Fruit fly (Drosophila melanogaster) whole organism, embryonic: ENCODE measurements around the gene CG10301.

Experiments
- Abd-B ChIP-seq: fragments of 200-800 bp; sonication (Bioruptor generic); optimal IDR thresholded peaks from 2 replicates; lab custom pipeline; 2018; ENCODE audit warnings: missing biosample characterization, mild to moderate bottlenecking, missing genetic modification characterization, moderate library complexity
- B-H2 ChIP-seq: fragments of 200-800 bp; sonication (Bioruptor generic); optimal IDR thresholded peaks from 2 replicates; lab custom pipeline; 2018; ENCODE audit warnings: missing biosample characterization, mild to moderate bottlenecking, missing genetic modification characterization
- C15 ChIP-seq: fragments of 200-800 bp; sonication (Bioruptor generic); IDR thresholded peaks from 3 replicates; pipeline ENCODE4 v1.3.6; 2022; ENCODE audit warnings: missing biosample characterization, missing genetic modification characterization
- CG11504 ChIP-seq: fragments of 200-800 bp; sonication (Bioruptor generic); optimal IDR thresholded peaks from 3 replicates; lab custom pipeline; 2019; ENCODE audit warnings: missing biosample characterization, mild to moderate bottlenecking, missing genetic modification characterization, moderate library complexity
- CG12071 ChIP-seq: fragments of 200-800 bp; sonication (Bioruptor generic); optimal IDR thresholded peaks from 3 replicates; lab custom pipeline; 2018; ENCODE audit warnings: missing biosample characterization, mild to moderate bottlenecking, missing genetic modification characterization
- CG13624 ChIP-seq: fragments of 200-800 bp; sonication (Bioruptor generic); optimal IDR thresholded peaks from 2 replicates; lab custom pipeline; 2016; ENCODE audit warnings: missing biosample characterization, missing genetic modification characterization
- CG14710 ChIP-seq: fragments of 200-800 bp; sonication (Bioruptor generic); optimal IDR thresholded peaks from 3 replicates; lab custom pipeline; 2019; ENCODE audit warnings: missing biosample characterization, mild to moderate bottlenecking, missing genetic modification characterization, moderate library complexity
- CG1529 ChIP-seq: fragments of 200-800 bp; sonication (Bioruptor generic); optimal IDR thresholded peaks from 3 replicates; lab custom pipeline; 2018; ENCODE audit warnings: missing biosample characterization, missing genetic modification characterization
- CG15479 ChIP-seq: fragments of 200-800 bp; sonication (Bioruptor generic); optimal IDR thresholded peaks from 3 replicates; lab custom pipeline; 2019; ENCODE audit warnings: missing biosample characterization, mild to moderate bottlenecking, missing genetic modification characterization, moderate library complexity
- CG15696 ChIP-seq: fragments of 200-800 bp; sonication (Bioruptor generic); optimal IDR thresholded peaks from 2 replicates; lab custom pipeline; 2019; ENCODE audit warnings: missing biosample characterization, mild to moderate bottlenecking, missing genetic modification characterization, moderate library complexity
- CG1832 ChIP-seq: fragments of 200-800 bp; sonication (Bioruptor generic); optimal IDR thresholded peaks from 2 replicates; lab custom pipeline; 2017; ENCODE audit warnings: missing biosample characterization, mild to moderate bottlenecking, missing genetic modification characterization, inconsistent platforms
- CG2712 ChIP-seq: fragments of 200-800 bp; optimal IDR thresholded peaks from 3 replicates; lab custom pipeline; 2019; ENCODE audit warnings: missing biosample characterization, mild to moderate bottlenecking, missing genetic modification characterization, moderate library complexity
- CG2875 ChIP-seq: fragments of 200-800 bp; sonication (Bioruptor generic); optimal IDR thresholded peaks from 2 replicates; lab custom pipeline; 2017; ENCODE audit warnings: missing biosample characterization, mild to moderate bottlenecking, missing genetic modification characterization, missing genetic modification reagents
- CG3065 ChIP-seq: fragments of 200-800 bp; sonication (Bioruptor generic); optimal IDR thresholded peaks from 2 replicates; lab custom pipeline; 2016; ENCODE audit warnings: missing biosample characterization, missing genetic modification characterization
- CG31441 ChIP-seq: fragments of 200-800 bp; sonication (Bioruptor generic); IDR thresholded peaks from 2 replicates; pipeline ENCODE4 v1.3.6; 2022; ENCODE audit warnings: missing biosample characterization, missing genetic modification characterization
- CG32767 ChIP-seq: fragments of 200-800 bp; sonication (Bioruptor generic); IDR thresholded peaks from 2 replicates; pipeline ENCODE4 v1.3.6; 2022; ENCODE audit warnings: missing biosample characterization, missing genetic modification characterization
- CG3281 ChIP-seq: fragments of 200-800 bp; sonication (Bioruptor generic); optimal IDR thresholded peaks from 3 replicates; lab custom pipeline; 2017; ENCODE audit warnings: missing biosample characterization, mild to moderate bottlenecking, missing genetic modification characterization
- CG33213 ChIP-seq: fragments of 200-800 bp; sonication (Bioruptor generic); optimal IDR thresholded peaks from 3 replicates; lab custom pipeline; 2016; ENCODE audit warnings: missing biosample characterization, missing genetic modification characterization
- CG4282 ChIP-seq: fragments of 200-800 bp; sonication (Bioruptor generic); optimal IDR thresholded peaks from 2 replicates; lab custom pipeline; 2016; ENCODE audit warnings: missing biosample characterization, missing genetic modification characterization
- CG5180 ChIP-seq: fragments of 200-800 bp; sonication (Bioruptor generic); optimal IDR thresholded peaks from 3 replicates; lab custom pipeline; 2017; ENCODE audit warnings: missing biosample characterization, missing genetic modification characterization, mild to moderate bottlenecking, moderate library complexity, missing genetic modification reagents
- CG7357 ChIP-seq: fragments of 200-800 bp; sonication (Bioruptor generic); IDR thresholded peaks from 3 replicates; pipeline ENCODE4 v1.3.6; 2022; ENCODE audit warnings: missing biosample characterization, missing genetic modification characterization
- CG7987 ChIP-seq: fragments of 200-800 bp; sonication (Bioruptor generic); optimal IDR thresholded peaks from 2 replicates; lab custom pipeline; 2018; ENCODE audit warnings: missing biosample characterization, mild to moderate bottlenecking, missing genetic modification characterization, moderate library complexity
- CG8281 ChIP-seq: fragments of 200-800 bp; sonication (Bioruptor generic); optimal IDR thresholded peaks from 2 replicates; lab custom pipeline; 2018; ENCODE audit warnings: missing biosample characterization, mild to moderate bottlenecking, missing genetic modification characterization, moderate library complexity
- Fer3 ChIP-seq: fragments of 200-800 bp; sonication (Bioruptor generic); optimal IDR thresholded peaks from 2 replicates; lab custom pipeline; 2018; ENCODE audit warnings: missing biosample characterization, mild to moderate bottlenecking, missing genetic modification characterization, moderate library complexity
- HLH54F ChIP-seq: fragments of 200-800 bp; sonication (Bioruptor generic); optimal IDR thresholded peaks from 3 replicates; lab custom pipeline; 2016; ENCODE audit warnings: missing biosample characterization, missing genetic modification characterization
- Hey ChIP-seq: fragments of 200-800 bp; sonication (Bioruptor generic); optimal IDR thresholded peaks from 3 replicates; lab custom pipeline; 2018; ENCODE audit warnings: missing biosample characterization, mild to moderate bottlenecking, missing genetic modification characterization
- Kr ChIP-seq: fragments of 200-800 bp; sonication (Bioruptor generic); optimal IDR thresholded peaks from 2 replicates; lab custom pipeline; 2017; ENCODE audit warnings: missing biosample characterization, mild to moderate bottlenecking, missing genetic modification characterization
- NfI ChIP-seq: fragments of 200-800 bp; sonication (Bioruptor generic); optimal IDR thresholded peaks from 3 replicates; lab custom pipeline; 2018; ENCODE audit warnings: missing biosample characterization, mild to moderate bottlenecking, missing genetic modification characterization, moderate library complexity
- Opbp ChIP-seq: fragments of 200-800 bp; sonication (Bioruptor generic); IDR thresholded peaks from 3 replicates; pipeline ENCODE4 v1.3.6; 2022; ENCODE audit warnings: missing biosample characterization, missing genetic modification characterization; ENCODE audit not compliant: partially characterized antibody
- Pdp1 ChIP-seq, 2 experiments: fragments of 200-800 bp; sonication (Bioruptor generic); optimal IDR thresholded peaks; 3 replicates each; lab custom pipeline; 2016; ENCODE audit warnings: missing biosample characterization in 2 of 2, missing genetic modification characterization in 2 of 2, mild to moderate bottlenecking in 1 of 2, moderate library complexity in 1 of 2
- Trl ChIP-seq, 3 experiments: fragments of >200 bp in 2 of 3; fragments of 200-800 bp in 1 of 3; sonication (Bioruptor generic) in 1 of 3; optimal IDR thresholded peaks; 2 replicates in 1 of 3; 3 replicates in 2 of 3; lab custom pipeline; 2016 to 2017; ENCODE audit warnings: missing biosample characterization in 1 of 3, missing genetic modification characterization in 1 of 3
- bbx ChIP-seq: fragments of 200-800 bp; sonication (Bioruptor generic); IDR thresholded peaks from 2 replicates; pipeline ENCODE4 v1.3.6; 2022; ENCODE audit warnings: missing biosample characterization, missing genetic modification characterization; ENCODE audit not compliant: partially characterized antibody
- cato ChIP-seq: fragments of 200-800 bp; sonication (Bioruptor generic); optimal IDR thresholded peaks from 2 replicates; lab custom pipeline; 2016; ENCODE audit warnings: missing biosample characterization, missing genetic modification characterization, borderline replicate concordance
- ci ChIP-seq: fragments of 200-800 bp; sonication (Bioruptor generic); IDR thresholded peaks from 3 replicates; pipeline ENCODE4 v1.3.6; 2022; ENCODE audit warnings: missing biosample characterization, missing genetic modification characterization
- corto ChIP-seq: fragments of 200-800 bp; sonication (Bioruptor generic); optimal IDR thresholded peaks from 2 replicates; lab custom pipeline; 2016; ENCODE audit warnings: missing biosample characterization, mild to moderate bottlenecking, missing genetic modification characterization, moderate library complexity
- gfzf ChIP-seq: fragments of 200-800 bp; sonication (Bioruptor generic); optimal IDR thresholded peaks from 2 replicates; lab custom pipeline; 2016; ENCODE audit warnings: missing biosample characterization, mild to moderate bottlenecking, missing genetic modification characterization, moderate library complexity
- grau ChIP-seq: fragments of 200-800 bp; optimal IDR thresholded peaks from 3 replicates; lab custom pipeline; 2019; ENCODE audit warnings: missing biosample characterization, mild to moderate bottlenecking, missing genetic modification characterization, moderate library complexity
- hth ChIP-seq: fragments of >200 bp; optimal IDR thresholded peaks from 2 replicates; lab custom pipeline; 2017; ENCODE audit warnings: inconsistent platforms
- nau ChIP-seq: fragments of 200-800 bp; sonication (Bioruptor generic); optimal IDR thresholded peaks from 3 replicates; lab custom pipeline; 2017; ENCODE audit warnings: missing biosample characterization, mild to moderate bottlenecking, missing genetic modification characterization, missing genetic modification reagents
- odd ChIP-seq: fragments of 200-800 bp; sonication (Bioruptor generic); optimal IDR thresholded peaks from 2 replicates; lab custom pipeline; 2017; ENCODE audit warnings: missing biosample characterization, mild to moderate bottlenecking, missing genetic modification characterization
- org-1 ChIP-seq: fragments of 200-800 bp; sonication (Bioruptor generic); optimal IDR thresholded peaks from 2 replicates; lab custom pipeline; 2017; ENCODE audit warnings: missing biosample characterization, missing genetic modification characterization
- pb ChIP-seq: fragments of 200-800 bp; sonication (Bioruptor generic); optimal IDR thresholded peaks from 3 replicates; lab custom pipeline; 2016; ENCODE audit warnings: missing biosample characterization, missing genetic modification characterization
- repo ChIP-seq: fragments of 200-800 bp; sonication (Bioruptor generic); optimal IDR thresholded peaks from 2 replicates; lab custom pipeline; 2016; ENCODE audit warnings: missing biosample characterization, missing genetic modification characterization
- sc ChIP-seq, 3 experiments: fragments of >200 bp in 2 of 3; fragments of 200-800 bp in 1 of 3; sonication (Bioruptor generic) in 1 of 3; optimal IDR thresholded peaks; 2 replicates in 2 of 3; 3 replicates in 1 of 3; lab custom pipeline; 2017; ENCODE audit warnings: mild to moderate bottlenecking in 1 of 3, missing biosample characterization in 1 of 3, missing genetic modification characterization in 1 of 3, missing genetic modification reagents in 1 of 3
- sr ChIP-seq: fragments of 200-800 bp; sonication (Bioruptor generic); IDR thresholded peaks from 3 replicates; pipeline ENCODE4 v1.3.6; 2022; ENCODE audit warnings: missing biosample characterization, missing genetic modification characterization
- tap ChIP-seq: fragments of 200-800 bp; optimal IDR thresholded peaks from 3 replicates; lab custom pipeline; 2019; ENCODE audit warnings: missing biosample characterization, mild to moderate bottlenecking, missing genetic modification characterization, moderate library complexity
- tin ChIP-seq: fragments of 200-800 bp; sonication (Bioruptor generic); optimal IDR thresholded peaks from 3 replicates; lab custom pipeline; 2016; ENCODE audit warnings: missing biosample characterization, missing genetic modification characterization
- tll ChIP-seq, 2 experiments: fragments of 200-800 bp in 1 of 2; fragments of >200 bp in 1 of 2; sonication (Bioruptor generic) in 1 of 2; optimal IDR thresholded peaks; 2 replicates each; lab custom pipeline; 2017 to 2019; ENCODE audit warnings: missing biosample characterization in 2 of 2, missing genetic modification characterization in 2 of 2, mild to moderate bottlenecking in 1 of 2, moderate library complexity in 1 of 2

CG10301 gene

DNA sequence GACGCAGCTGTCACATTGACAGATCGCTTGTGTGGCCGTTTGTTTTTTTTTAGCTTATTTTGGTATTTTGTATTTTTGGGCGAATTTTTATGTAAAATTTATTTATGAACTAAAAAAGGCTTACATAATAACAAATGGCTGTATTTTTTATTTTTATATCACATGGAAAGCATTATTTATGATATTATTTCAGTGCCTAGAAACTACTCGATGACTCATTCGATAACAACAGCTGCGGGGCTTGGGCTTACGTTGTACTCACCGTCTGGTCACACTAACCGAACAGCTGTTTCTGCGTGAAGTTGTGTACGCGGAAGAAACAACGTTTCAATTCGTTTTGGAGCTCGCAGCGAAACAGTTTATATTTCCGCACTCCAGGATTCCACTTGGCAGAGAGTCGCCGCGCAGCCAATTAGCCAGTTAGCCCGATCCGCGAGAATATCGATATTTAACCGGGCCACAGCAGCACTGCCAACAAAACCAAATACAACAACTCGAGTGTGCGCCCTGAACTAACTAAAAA lies 23.1 kb downstream of the CG10301 start, which contains the start of the genes Hmgcr and Rpn9 (continued):
- no peak for TF ChIP-seq tap
- TF ChIP-seq NfI (GFP tag; lab: Kevin White, UChicago) = peak; percentile 30
- TF ChIP-seq Kr = no peak
- no peak for TF ChIP-seq CG8281
- TF ChIP-seq repo (GFP tag; lab: Kevin White, UChicago) = no peak
- peak; percentile 93 for TF ChIP-seq gfzf (GFP tag; lab: Kevin White, UChicago)
- TF ChIP-seq CG3281 (GFP tag; lab: Kevin White, UChicago) = peak; percentile 2
- TF ChIP-seq CG5180 (GFP tag; lab: Kevin White, UChicago) = no peak
- TF ChIP-seq CG33213 (GFP tag; lab: Kevin White, UChicago) = peak; percentile 15
- no peak for TF ChIP-seq CG15696 (tag; lab: Kevin White, UChicago)
- peak; percentile 67; the same call in 1 of the 2 replicates for TF ChIP-seq bbx (GFP tag; lab: Robert Waterston, UW)
- no peak for TF ChIP-seq CG15479 (GFP tag; lab: Kevin White, UChicago)
- TF ChIP-seq CG2712 = peak; percentile 61
- TF ChIP-seq CG31441 = peak; percentile 42
- no peak for TF ChIP-seq sr (GFP tag; lab: Robert Waterston, UW)
- TF ChIP-seq cato (GFP tag; lab: Kevin White, UChicago) = no peak
- no peak for TF ChIP-seq Hey (tag; lab: Kevin White, UChicago)
- TF ChIP-seq hth (lab: Kevin White, UChicago) = no peak
- TF ChIP-seq CG4282 (GFP tag; lab: Kevin White, UChicago) = no peak
- TF ChIP-seq CG7357 = no peak
- no peak for TF ChIP-seq sc (optimal IDR thresholded peaks at IDR 0.05; lab: Kevin White, UChicago)
- no peak for TF ChIP-seq sc (GFP tag; optimal IDR thresholded peaks at IDR 0.05; lab: Kevin White, UChicago)
- no peak for TF ChIP-seq CG3065 (GFP tag; lab: Kevin White, UChicago)
- no peak for TF ChIP-seq Trl (optimal IDR thresholded peaks at IDR 0.05; lab: Kevin White, UChicago)
- TF ChIP-seq Trl (GFP tag; optimal IDR thresholded peaks at IDR 0.05; lab: Kevin White, UChicago) = no peak
- peak; percentile 51 for TF ChIP-seq CG11504 (tag; lab: Kevin White, UChicago)
- TF ChIP-seq odd (GFP tag; lab: Kevin White, UChicago) = no peak
- TF ChIP-seq nau = peak; percentile 22
- no peak for TF ChIP-seq B-H2
- no peak for TF ChIP-seq CG32767 (GFP tag; lab: Robert Waterston, UW)
- TF ChIP-seq Opbp (GFP tag; lab: Robert Waterston, UW) = 0 out of 3 replicates have a peak, but pooled peaks have one; percentile 48
- TF ChIP-seq CG1529 (GFP tag; lab: Kevin White, UChicago) = no peak
- TF ChIP-seq corto (GFP tag; lab: Kevin White, UChicago) = no peak
- no peak for TF ChIP-seq tin
- TF ChIP-seq CG14710 (tag; lab: Kevin White, UChicago) = peak; percentile 77
- TF ChIP-seq grau = peak; percentile 26
- no peak for TF ChIP-seq org-1 (GFP tag; lab: Kevin White, UChicago)
- TF ChIP-seq Fer3 = peak; percentile 3
- TF ChIP-seq pb (GFP tag; lab: Kevin White, UChicago) = no peak
- no peak for TF ChIP-seq CG2875 (GFP tag; lab: Kevin White, UChicago)
- no peak for TF ChIP-seq Abd-B (GFP tag; lab: Kevin White, UChicago)
- TF ChIP-seq C15 (GFP tag; lab: Robert Waterston, UW) = no peak
- TF ChIP-seq CG1832 (GFP tag; lab: Kevin White, UChicago) = no peak
- no peak for TF ChIP-seq HLH54F (GFP tag; lab: Kevin White, UChicago)
- TF ChIP-seq Pdp1 (GFP tag; optimal IDR thresholded peaks at IDR 0.05; lab: Kevin White, UChicago) = peak in 1 of 2 experiments; percentile 99
- peak; percentile 41 for TF ChIP-seq CG7987 (GFP tag; lab: Kevin White, UChicago)
- TF ChIP-seq ci (GFP tag; lab: Robert Waterston, UW) = peak; percentile 65; the same call in 2 of the 3 replicates
- TF ChIP-seq tll (GFP tag; optimal IDR thresholded peaks at IDR 0.05; lab: Kevin White, UChicago) = peak in 1 of 2 experiments; percentile 29
- no peak for TF ChIP-seq CG12071 (GFP tag; lab: Kevin White, UChicago)
- peak; percentile 14 for TF ChIP-seq CG13624
